Worm (Caenorhabditis elegans) whole organism, L1 larva: ENCODE data around the gene zif-1.

ENCODE experiments used
- C04F5.9 ChIP-seq: sonication (generic microtip); optimal IDR thresholded peaks from 2 replicates; lab custom pipeline; 2016; ENCODE audit warnings: missing genetic modification characterization, missing compliant biosample characterization
- C34B4.2 ChIP-seq: sonication (generic microtip); optimal IDR thresholded peaks from 2 replicates; lab custom pipeline; 2017; ENCODE audit warnings: mild to moderate bottlenecking, missing genetic modification characterization, missing compliant biosample characterization
- F16B12.6 ChIP-seq: fragments of 150-350 bp; optimal IDR thresholded peaks from 2 replicates; lab custom pipeline; 2014; ENCODE audit warnings: missing biosample characterization, missing genetic modification characterization
- aha-1 ChIP-seq: fragments of 150-350 bp; optimal IDR thresholded peaks from 2 replicates; lab custom pipeline; 2014; ENCODE audit warnings: missing biosample characterization, missing genetic modification characterization
- aly-2 ChIP-seq: fragments of 150-350 bp; optimal IDR thresholded peaks from 2 replicates; lab custom pipeline; 2014; ENCODE audit warnings: missing biosample characterization, missing genetic modification characterization
- blmp-1 ChIP-seq: fragments of 150-350 bp; optimal IDR thresholded peaks from 2 replicates; lab custom pipeline; 2014; ENCODE audit warnings: missing biosample characterization, missing genetic modification characterization
- ceh-8 ChIP-seq: fragments of 200-800 bp; sonication (Bioruptor generic); optimal IDR thresholded peaks from 2 replicates; lab custom pipeline; 2018; ENCODE audit warnings: mild to moderate bottlenecking, missing genetic modification characterization, moderate library complexity, missing compliant biosample characterization
- ceh-82 ChIP-seq, 3 experiments: fragments of 150-350 bp in 1 of 3; sonication (generic microtip) in 2 of 3; optimal IDR thresholded peaks; 2 replicates each; lab custom pipeline; 2014 to 2017; ENCODE audit warnings: missing biosample characterization in 3 of 3, missing genetic modification characterization in 3 of 3
- ceh-90 ChIP-seq: sonication (generic microtip); optimal IDR thresholded peaks from 2 replicates; lab custom pipeline; 2016; ENCODE audit warnings: missing genetic modification characterization, missing compliant biosample characterization
- ces-1 ChIP-seq: fragments of 150-350 bp; optimal IDR thresholded peaks from 2 replicates; lab custom pipeline; 2014; ENCODE audit warnings: missing biosample characterization, missing genetic modification reagents, missing genetic modification characterization
- dpl-1 ChIP-seq, 3 experiments: fragments of 150-350 bp in 2 of 3; sonication (generic microtip) in 1 of 3; optimal IDR thresholded peaks; 2 replicates each; lab custom pipeline; 2014 to 2017; ENCODE audit warnings: missing biosample characterization in 3 of 3, missing genetic modification characterization in 3 of 3, missing genetic modification reagents in 3 of 3
- dsc-1 ChIP-seq: sonication (generic microtip); optimal IDR thresholded peaks from 2 replicates; lab custom pipeline; 2016; ENCODE audit warnings: mild to moderate bottlenecking, missing genetic modification characterization, missing compliant biosample characterization
- egl-27 ChIP-seq, 2 experiments: fragments of 150-350 bp in 1 of 2; sonication (generic microtip); optimal IDR thresholded peaks; 3 replicates each; lab custom pipeline; 2017 to 2018; ENCODE audit warnings: missing biosample characterization in 2 of 2, missing genetic modification characterization in 2 of 2, missing genetic modification reagents in 2 of 2
- ets-5 ChIP-seq: fragments of 200-800 bp; sonication (Bioruptor generic); IDR thresholded peaks from 2 replicates; pipeline ENCODE4 v1.3.6; 2022; ENCODE audit warnings: missing genetic modification characterization, missing compliant biosample characterization
- fkh-4 ChIP-seq: sonication (generic microtip); optimal IDR thresholded peaks from 2 replicates; lab custom pipeline; 2016; ENCODE audit warnings: missing compliant biosample characterization, missing genetic modification characterization, borderline replicate concordance
- fkh-8 ChIP-seq: sonication (generic microtip); optimal IDR thresholded peaks from 2 replicates; lab custom pipeline; 2016; ENCODE audit warnings: mild to moderate bottlenecking, missing genetic modification characterization, missing compliant biosample characterization
- fos-1 ChIP-seq: fragments of 150-350 bp; optimal IDR thresholded peaks from 2 replicates; lab custom pipeline; 2014; ENCODE audit warnings: missing biosample characterization, missing genetic modification characterization
- grh-1 ChIP-seq: fragments of 200-800 bp; sonication (Bioruptor generic); IDR thresholded peaks from 2 replicates; pipeline ENCODE4 v1.3.6; 2022; ENCODE audit warnings: missing genetic modification reagents, missing genetic modification characterization, missing compliant biosample characterization
- hlh-17 ChIP-seq: fragments of 200-800 bp; sonication (Bioruptor generic); optimal IDR thresholded peaks from 2 replicates; lab custom pipeline; 2018; ENCODE audit warnings: missing genetic modification characterization, mild to moderate bottlenecking, missing compliant biosample characterization, moderate library complexity, borderline replicate concordance
- irx-1 ChIP-seq: sonication (generic microtip); optimal IDR thresholded peaks from 2 replicates; lab custom pipeline; 2016; ENCODE audit warnings: missing genetic modification characterization, missing compliant biosample characterization
- jun-1 ChIP-seq: fragments of 150-350 bp; optimal IDR thresholded peaks from 2 replicates; lab custom pipeline; 2014; ENCODE audit warnings: missing biosample characterization, missing genetic modification reagents, missing genetic modification characterization
- lin-14 ChIP-seq: fragments of 200-800 bp; sonication (Bioruptor generic); optimal IDR thresholded peaks from 2 replicates; lab custom pipeline; 2018; ENCODE audit warnings: mild to moderate bottlenecking, missing genetic modification characterization, moderate library complexity, missing compliant biosample characterization
- lsy-2 ChIP-seq, 2 experiments: fragments of 150-350 bp; optimal IDR thresholded peaks; 2 replicates each; lab custom pipeline; 2014; ENCODE audit warnings: missing biosample characterization in 2 of 2, missing genetic modification characterization in 2 of 2
- mab-9 ChIP-seq: fragments of 200-800 bp; sonication (Bioruptor generic); IDR thresholded peaks from 2 replicates; pipeline ENCODE4 v1.3.6; 2022; ENCODE audit warnings: missing genetic modification reagents, missing genetic modification characterization, missing compliant biosample characterization
- mdl-1 ChIP-seq, 2 experiments: fragments of 150-350 bp; optimal IDR thresholded peaks; 2 replicates each; lab custom pipeline; 2014 to 2017; ENCODE audit warnings: missing biosample characterization in 2 of 2, missing genetic modification characterization in 2 of 2, inconsistent platforms in 1 of 2
- nhr-12 ChIP-seq: sonication (generic microtip); optimal IDR thresholded peaks from 2 replicates; lab custom pipeline; 2017; ENCODE audit warnings: missing biosample characterization, missing genetic modification characterization
- nhr-19 ChIP-seq: fragments of 200-800 bp; sonication (Bioruptor generic); conservative IDR thresholded peaks from 2 replicates; pipeline ENCODE4 v1.3.6; 2022; ENCODE audit warnings: missing genetic modification characterization, missing compliant biosample characterization
- nhr-237 ChIP-seq: fragments of 150-350 bp; optimal IDR thresholded peaks from 2 replicates; lab custom pipeline; 2014; ENCODE audit warnings: missing biosample characterization, missing genetic modification characterization
- nhr-28 ChIP-seq: fragments of 150-350 bp; optimal IDR thresholded peaks from 2 replicates; lab custom pipeline; 2014; ENCODE audit warnings: missing biosample characterization, missing genetic modification characterization
- nhr-47 ChIP-seq: sonication (generic microtip); optimal IDR thresholded peaks from 2 replicates; lab custom pipeline; 2016; ENCODE audit warnings: mild to moderate bottlenecking, missing genetic modification characterization, moderate library complexity, missing compliant biosample characterization
- nhr-71 ChIP-seq: sonication (generic microtip); optimal IDR thresholded peaks from 2 replicates; lab custom pipeline; 2016; ENCODE audit warnings: mild to moderate bottlenecking, missing genetic modification characterization, moderate library complexity, missing compliant biosample characterization
- nhr-76 ChIP-seq: sonication (generic microtip); optimal IDR thresholded peaks from 2 replicates; lab custom pipeline; 2017; ENCODE audit warnings: missing biosample characterization, missing genetic modification characterization
- nhr-84 ChIP-seq: sonication (generic microtip); optimal IDR thresholded peaks from 2 replicates; lab custom pipeline; 2017; ENCODE audit warnings: missing biosample characterization, missing genetic modification characterization
- nhr-85 ChIP-seq: sonication (generic microtip); peaks from one replicate; lab custom pipeline; 2016; ENCODE audit warnings: missing genetic modification characterization, inconsistent platforms, missing compliant biosample characterization
- nhr-90 ChIP-seq: sonication (generic microtip); optimal IDR thresholded peaks from 2 replicates; lab custom pipeline; 2016; ENCODE audit warnings: mild to moderate bottlenecking, missing genetic modification characterization, missing compliant biosample characterization; ENCODE audit not compliant: poor library complexity
- skn-1 ChIP-seq: fragments of 150-350 bp; optimal IDR thresholded peaks from 2 replicates; lab custom pipeline; 2014; ENCODE audit warnings: missing biosample characterization, missing genetic modification characterization
- snpc-4 ChIP-seq: fragments of 150-350 bp; optimal IDR thresholded peaks from 2 replicates; lab custom pipeline; 2014; ENCODE audit warnings: missing biosample characterization, missing genetic modification characterization
- sox-4 ChIP-seq: sonication (generic microtip); optimal IDR thresholded peaks from 2 replicates; lab custom pipeline; 2016; ENCODE audit warnings: missing genetic modification characterization, missing compliant biosample characterization
- sptf-1 ChIP-seq: fragments of 150-350 bp; optimal IDR thresholded peaks from 2 replicates; lab custom pipeline; 2014; ENCODE audit warnings: missing biosample characterization, missing genetic modification characterization
- sup-37 ChIP-seq: fragments of 200-800 bp; sonication (Bioruptor generic); optimal IDR thresholded peaks from 2 replicates; lab custom pipeline; 2018; ENCODE audit warnings: mild to moderate bottlenecking, missing genetic modification characterization, missing compliant biosample characterization
- swsn-7 ChIP-seq: sonication (generic microtip); optimal IDR thresholded peaks from 2 replicates; lab custom pipeline; 2016; ENCODE audit warnings: missing genetic modification characterization, missing compliant biosample characterization
- tbx-2 ChIP-seq: sonication (generic microtip); optimal IDR thresholded peaks from 2 replicates; lab custom pipeline; 2016; ENCODE audit warnings: missing genetic modification characterization, missing compliant biosample characterization
- tlp-1 ChIP-seq: fragments of 150-350 bp; optimal IDR thresholded peaks from 2 replicates; lab custom pipeline; 2014; ENCODE audit warnings: missing biosample characterization, missing genetic modification characterization
- unc-130 ChIP-seq: fragments of 150-350 bp; optimal IDR thresholded peaks from 2 replicates; lab custom pipeline; 2017; ENCODE audit warnings: missing biosample characterization, missing genetic modification characterization, inconsistent platforms
- xbp-1 ChIP-seq: sonication (generic microtip); optimal IDR thresholded peaks from 2 replicates; lab custom pipeline; 2016; ENCODE audit warnings: missing genetic modification characterization, missing compliant biosample characterization
- ztf-4 ChIP-seq: fragments of 150-350 bp; optimal IDR thresholded peaks from 2 replicates; lab custom pipeline; 2014; ENCODE audit warnings: missing biosample characterization, missing genetic modification characterization

The zif-1 gene

DNA sequence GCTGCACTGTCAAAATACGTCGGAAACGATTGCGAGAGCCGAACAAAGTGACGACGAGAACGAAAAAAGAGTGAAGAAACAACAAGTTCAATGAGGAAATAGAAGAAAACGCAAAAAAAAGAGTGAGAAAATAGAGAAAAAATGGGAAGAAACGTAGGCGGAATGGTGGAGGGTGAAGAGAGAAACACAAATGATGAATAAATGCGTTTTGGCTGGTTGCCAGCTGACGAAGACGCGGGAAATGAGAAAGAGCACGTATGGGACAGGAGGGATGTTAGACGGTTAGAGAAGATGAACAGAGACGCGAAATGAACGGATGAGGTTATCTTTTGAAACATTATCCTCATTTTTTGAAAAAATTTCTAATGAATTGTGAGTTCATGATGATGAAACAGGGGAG lies 17.6 kb upstream of the zif-1 start (continued):
- TF ChIP-seq skn-1 (peak; percentile 61), ets-5 (GFP tag; lab: Robert Waterston, UW) (no peak), snpc-4 (tag; lab: Kevin White, UChicago) (no peak), C04F5.9 (tag; lab: Kevin White, UChicago) (no peak), nhr-12 (tag; lab: Kevin White, UChicago) (no peak), dsc-1 (peak; percentile 48), nhr-76 (no peak), lin-14 (GFP tag; lab: Kevin White, UChicago) (peak; percentile 97), F16B12.6 (peak; percentile 20), lsy-2 (tag; optimal IDR thresholded peaks at IDR 0.05; lab: Kevin White, UChicago) (peak; percentile 60 to 79), fos-1 (tag; lab: Kevin White, UChicago) (no peak), fkh-4 (tag; lab: Kevin White, UChicago) (no peak), ceh-8 (GFP tag; lab: Kevin White, UChicago) (no peak), nhr-84 (tag; lab: Kevin White, UChicago) (no peak), hlh-17 (GFP tag; lab: Kevin White, UChicago) (no peak), fkh-8 (tag; lab: Kevin White, UChicago) (peak; percentile 59), egl-27 (tag; optimal IDR thresholded peaks at IDR 0.05; lab: Kevin White, UChicago) (no peak), sup-37 (GFP tag; lab: Kevin White, UChicago) (no peak), unc-130 (tag; lab: Kevin White, UChicago) (no peak), mdl-1 (tag; optimal IDR thresholded peaks at IDR 0.05; lab: Kevin White, UChicago) (peak in 1 of 2 experiments; percentile 62), dpl-1 (GFP tag; optimal IDR thresholded peaks at IDR 0.05; lab: Kevin White, UChicago) (peak; percentile 44 to 55 (median 47)), nhr-47 (tag; lab: Kevin White, UChicago) (peak; percentile 50), swsn-7 (peak; percentile 60), jun-1 (tag; lab: Kevin White, UChicago) (no peak), nhr-71 (tag; lab: Kevin White, UChicago) (peak; percentile 79), nhr-28 (no peak), xbp-1 (tag; lab: Kevin White, UChicago) (peak; percentile 41), nhr-90 (tag; lab: Kevin White, UChicago) (peak; percentile 23), sptf-1 (tag; lab: Kevin White, UChicago) (no peak), tlp-1 (tag; lab: Kevin White, UChicago) (no peak), nhr-19 (peak; percentile 54), ces-1 (no peak), grh-1 (GFP tag; lab: Robert Waterston, UW) (no peak), aha-1 (tag; lab: Kevin White, UChicago) (no peak), irx-1 (peak; percentile 56), ceh-90 (tag; lab: Kevin White, UChicago) (no peak), sox-4 (tag; lab: Kevin White, UChicago) (no peak), blmp-1 (tag; lab: Kevin White, UChicago) (peak; percentile 45), tbx-2 (tag; lab: Kevin White, UChicago) (peak; percentile 71), ceh-82 (tag; optimal IDR thresholded peaks at IDR 0.05; lab: Kevin White, UChicago) (peak in 2 of 3 experiments; percentile 57 to 77), aly-2 (no peak), ztf-4 (tag; lab: Kevin White, UChicago) (peak; percentile 37), nhr-237 (tag; lab: Kevin White, UChicago) (no peak), nhr-85 (tag; lab: Kevin White, UChicago) (peak; percentile 80), mab-9 (no peak), C34B4.2 (no peak)
